Worm (Caenorhabditis elegans) whole organism, midembryonic: ENCODE measurements around the gene K01D12.5.

Experiments used
- T22C8.4 ChIP-seq: fragments of 200-800 bp; sonication (Bioruptor generic); IDR thresholded peaks from 2 replicates; pipeline ENCODE4 v1.3.6; 2022; ENCODE audit warnings: missing genetic modification characterization, missing compliant biosample characterization
- cog-1 ChIP-seq: sonication (generic microtip); optimal IDR thresholded peaks from 2 replicates; lab custom pipeline; 2016; ENCODE audit warnings: missing genetic modification characterization, missing compliant biosample characterization
- flt-1 ChIP-seq: fragments of 200-800 bp; sonication (Bioruptor generic); IDR thresholded peaks from 2 replicates; pipeline ENCODE4 v1.3.6; 2022; ENCODE audit warnings: missing genetic modification characterization, missing compliant biosample characterization
- med-1 ChIP-seq: sonication (generic microtip); optimal IDR thresholded peaks from 2 replicates; lab custom pipeline; 2017; ENCODE audit warnings: missing genetic modification characterization, mild to moderate bottlenecking, missing compliant biosample characterization, antibody characterized with exemption, missing genetic modification reagents; ENCODE audit not compliant: insufficient read depth
- ref-1 ChIP-seq: fragments of 200-800 bp; sonication (Bioruptor generic); conservative IDR thresholded peaks from 2 replicates; pipeline ENCODE4 v1.3.6; 2022; ENCODE audit warnings: missing genetic modification reagents, missing genetic modification characterization, missing compliant biosample characterization
- ztf-23 ChIP-seq: fragments of 200-800 bp; sonication (Bioruptor generic); IDR thresholded peaks from 2 replicates; pipeline ENCODE4 v1.3.6; 2022; ENCODE audit warnings: missing genetic modification reagents, missing genetic modification characterization, missing compliant biosample characterization
- ztf-29 ChIP-seq: fragments of 200-800 bp; sonication (Bioruptor generic); IDR thresholded peaks from 2 replicates; pipeline ENCODE4 v1.3.6; 2022; ENCODE audit warnings: missing genetic modification reagents, missing genetic modification characterization, missing compliant biosample characterization

DNA sequence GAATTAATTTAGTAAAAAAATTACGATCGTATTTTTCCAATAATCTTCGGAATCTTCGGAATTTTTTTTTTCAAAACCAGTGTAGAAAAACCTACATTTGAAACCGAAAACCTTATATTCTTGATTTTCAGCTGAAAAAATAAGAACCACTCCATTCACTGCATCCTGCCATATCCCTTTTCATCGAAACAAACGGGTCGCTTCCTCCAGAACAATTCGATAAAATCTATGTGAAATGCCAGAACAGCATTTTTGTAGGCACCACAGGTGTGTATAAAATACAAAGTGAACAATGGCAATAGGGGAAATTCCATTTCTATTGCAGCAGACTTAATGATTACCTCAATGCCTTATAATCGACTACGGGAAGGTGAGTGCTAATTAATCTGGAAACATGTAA, 20.4 kb upstream of the K01D12.5 start, which contains the start of gene K01D12.1:
- TF ChIP-seq ref-1 (GFP tag; lab: Robert Waterston, UW): no peak
- TF ChIP-seq flt-1 (GFP tag; lab: Robert Waterston, UW): no peak
- no peak for TF ChIP-seq ztf-29 (GFP tag; lab: Robert Waterston, UW)
- no peak for TF ChIP-seq cog-1
- no peak for TF ChIP-seq T22C8.4
- TF ChIP-seq med-1 (GFP tag; lab: Kevin White, UChicago): no peak
- no peak for TF ChIP-seq ztf-23 (GFP tag; lab: Robert Waterston, UW)
